Worm (Caenorhabditis elegans) whole organism, L3 larva: ENCODE results near the gene ocr-2.

Experiments used
- R02D3.7 ChIP-seq: fragments of 150-350 bp; optimal IDR thresholded peaks from 2 replicates; lab custom pipeline; 2014; ENCODE audit warnings: missing biosample characterization, missing genetic modification characterization
- ZK546.5 ChIP-seq: sonication (generic microtip); optimal IDR thresholded peaks from 2 replicates; lab custom pipeline; 2017; ENCODE audit warnings: missing biosample characterization, missing genetic modification characterization
- aly-2 ChIP-seq: fragments of 150-350 bp; optimal IDR thresholded peaks from 2 replicates; lab custom pipeline; 2014; ENCODE audit warnings: missing biosample characterization, missing genetic modification characterization
- ama-1 ChIP-seq: fragments of 150-350 bp; optimal IDR thresholded peaks from 2 replicates; lab custom pipeline; 2018
- ceh-16 ChIP-seq: sonication (generic microtip); optimal IDR thresholded peaks from 2 replicates; lab custom pipeline; 2017; ENCODE audit warnings: missing biosample characterization, missing genetic modification characterization
- ceh-28 ChIP-seq: fragments of 150-350 bp; optimal IDR thresholded peaks from 2 replicates; lab custom pipeline; 2014; ENCODE audit warnings: missing biosample characterization, missing genetic modification reagents, missing genetic modification characterization
- ceh-82 ChIP-seq: fragments of 150-350 bp; optimal IDR thresholded peaks from 2 replicates; lab custom pipeline; 2014; ENCODE audit warnings: missing biosample characterization, missing genetic modification characterization
- ceh-9 ChIP-seq: sonication (generic microtip); optimal IDR thresholded peaks from 2 replicates; lab custom pipeline; 2018; ENCODE audit warnings: missing biosample characterization, missing genetic modification characterization
- daf-12 ChIP-seq: fragments of 150-350 bp; optimal IDR thresholded peaks from 2 replicates; lab custom pipeline; 2014; ENCODE audit warnings: missing biosample characterization, missing genetic modification reagents, missing genetic modification characterization
- egl-27 ChIP-seq: sonication (generic microtip); optimal IDR thresholded peaks from 4 replicates; lab custom pipeline; 2017; ENCODE audit warnings: missing biosample characterization, missing genetic modification reagents, missing genetic modification characterization
- egl-5 ChIP-seq: fragments of 150-350 bp; optimal IDR thresholded peaks from 2 replicates; lab custom pipeline; 2017; ENCODE audit warnings: missing biosample characterization, missing genetic modification reagents, missing genetic modification characterization, inconsistent platforms
- elt-1 ChIP-seq: fragments of 150-350 bp; optimal IDR thresholded peaks from 2 replicates; lab custom pipeline; 2014; ENCODE audit warnings: missing biosample characterization, missing genetic modification characterization
- elt-2 ChIP-seq: sonication (generic microtip); optimal IDR thresholded peaks from 2 replicates; lab custom pipeline; 2016; ENCODE audit warnings: missing genetic modification reagents, mild to moderate bottlenecking, missing genetic modification characterization, missing compliant biosample characterization
- elt-3 ChIP-seq, 3 experiments: fragments of 150-350 bp in 1 of 3; sonication (generic microtip) in 2 of 3; optimal IDR thresholded peaks; 2 replicates in 2 of 3; 4 replicates in 1 of 3; lab custom pipeline; 2014 to 2017; ENCODE audit warnings: missing biosample characterization in 3 of 3, missing genetic modification characterization in 3 of 3
- eor-1 ChIP-seq, 2 experiments: fragments of 150-350 bp; optimal IDR thresholded peaks; 2 replicates each; lab custom pipeline; 2014 to 2018; ENCODE audit warnings: missing biosample characterization in 2 of 2, missing genetic modification characterization in 2 of 2
- fkh-10 ChIP-seq: sonication (generic microtip); optimal IDR thresholded peaks from 2 replicates; lab custom pipeline; 2017; ENCODE audit warnings: missing biosample characterization, missing genetic modification reagents, missing genetic modification characterization
- fos-1 ChIP-seq: fragments of 150-350 bp; optimal IDR thresholded peaks from 2 replicates; lab custom pipeline; 2014; ENCODE audit warnings: missing biosample characterization, missing genetic modification characterization
- jun-1 ChIP-seq: fragments of 150-350 bp; optimal IDR thresholded peaks from 2 replicates; lab custom pipeline; 2014; ENCODE audit warnings: missing biosample characterization, missing genetic modification reagents, missing genetic modification characterization
- lin-15B ChIP-seq: fragments of 150-350 bp; optimal IDR thresholded peaks from 2 replicates; lab custom pipeline; 2014; ENCODE audit warnings: missing biosample characterization, missing genetic modification characterization
- lin-39 ChIP-seq: fragments of 150-350 bp; optimal IDR thresholded peaks from 2 replicates; lab custom pipeline; 2018; ENCODE audit warnings: missing biosample characterization, missing genetic modification reagents, missing genetic modification characterization
- lsy-12 ChIP-seq: sonication (generic microtip); optimal IDR thresholded peaks from 2 replicates; lab custom pipeline; 2016; ENCODE audit warnings: mild to moderate bottlenecking, missing genetic modification characterization, missing compliant biosample characterization
- mml-1 ChIP-seq: fragments of 150-350 bp; sonication (generic microtip); optimal IDR thresholded peaks from 3 replicates; lab custom pipeline; 2014; ENCODE audit warnings: missing biosample characterization, missing genetic modification characterization
- nfya-1 ChIP-seq: sonication (generic microtip); optimal IDR thresholded peaks from 2 replicates; lab custom pipeline; 2017; ENCODE audit warnings: missing genetic modification characterization, mild to moderate bottlenecking, missing compliant biosample characterization, antibody characterized with exemption, moderate library complexity; ENCODE audit not compliant: insufficient read depth
- nhr-11 ChIP-seq: fragments of 150-350 bp; optimal IDR thresholded peaks from 2 replicates; lab custom pipeline; 2014; ENCODE audit warnings: missing biosample characterization, missing genetic modification characterization
- nhr-12 ChIP-seq: fragments of 150-350 bp; optimal IDR thresholded peaks from 2 replicates; lab custom pipeline; 2014; ENCODE audit warnings: missing biosample characterization, missing genetic modification characterization
- nhr-23 ChIP-seq: fragments of 150-350 bp; optimal IDR thresholded peaks from 2 replicates; lab custom pipeline; 2014; ENCODE audit warnings: missing biosample characterization, missing genetic modification reagents, missing genetic modification characterization
- nhr-237 ChIP-seq: fragments of 150-350 bp; optimal IDR thresholded peaks from 2 replicates; lab custom pipeline; 2014; ENCODE audit warnings: missing biosample characterization, missing genetic modification characterization
- nhr-25 ChIP-seq: sonication (generic microtip); optimal IDR thresholded peaks from 2 replicates; lab custom pipeline; 2017; ENCODE audit warnings: missing biosample characterization, missing genetic modification characterization
- nhr-28 ChIP-seq: fragments of 150-350 bp; optimal IDR thresholded peaks from 2 replicates; lab custom pipeline; 2014; ENCODE audit warnings: missing biosample characterization, missing genetic modification characterization
- nhr-43 ChIP-seq: sonication (generic microtip); optimal IDR thresholded peaks from 2 replicates; lab custom pipeline; 2016; ENCODE audit warnings: mild to moderate bottlenecking, missing genetic modification characterization, missing compliant biosample characterization; ENCODE audit not compliant: poor library complexity, severe bottlenecking
- nhr-67 ChIP-seq: fragments of 150-350 bp; optimal IDR thresholded peaks from 2 replicates; lab custom pipeline; 2014; ENCODE audit warnings: missing biosample characterization, missing genetic modification characterization
- nhr-76 ChIP-seq: fragments of 150-350 bp; sonication (generic microtip); optimal IDR thresholded peaks from 5 replicates; lab custom pipeline; 2014; ENCODE audit warnings: missing biosample characterization, missing genetic modification characterization
- nhr-77 ChIP-seq: fragments of 150-350 bp; optimal IDR thresholded peaks from 2 replicates; lab custom pipeline; 2014; ENCODE audit warnings: missing biosample characterization, missing genetic modification characterization
- pha-4 ChIP-seq: fragments of 150-350 bp; optimal IDR thresholded peaks from 2 replicates; lab custom pipeline; 2014; ENCODE audit warnings: missing biosample characterization, missing genetic modification reagents, missing genetic modification characterization
- pqm-1 ChIP-seq: fragments of 150-350 bp; optimal IDR thresholded peaks from 2 replicates; lab custom pipeline; 2017; ENCODE audit warnings: missing biosample characterization, missing genetic modification characterization, inconsistent platforms
- sea-2 ChIP-seq: fragments of 150-350 bp; sonication (generic microtip); optimal IDR thresholded peaks from 4 replicates; lab custom pipeline; 2014; ENCODE audit warnings: missing biosample characterization, missing genetic modification reagents, missing genetic modification characterization
- skn-1 ChIP-seq: fragments of 150-350 bp; optimal IDR thresholded peaks from 2 replicates; lab custom pipeline; 2014; ENCODE audit warnings: missing biosample characterization, missing genetic modification characterization
- snpc-4 ChIP-seq: fragments of 150-350 bp; optimal IDR thresholded peaks from 2 replicates; lab custom pipeline; 2014; ENCODE audit warnings: missing biosample characterization, missing genetic modification characterization
- unc-39 ChIP-seq: sonication (generic microtip); optimal IDR thresholded peaks from 4 replicates; lab custom pipeline; 2017; ENCODE audit warnings: missing biosample characterization, missing genetic modification characterization
- zag-1 ChIP-seq: fragments of 150-350 bp; optimal IDR thresholded peaks from 2 replicates; lab custom pipeline; 2014; ENCODE audit warnings: missing biosample characterization, missing genetic modification characterization
- ztf-11 ChIP-seq: fragments of 150-350 bp; optimal IDR thresholded peaks from 2 replicates; lab custom pipeline; 2014; ENCODE audit warnings: missing biosample characterization, missing genetic modification characterization

Gene ocr-2

ce11 chrIV:8259904-8260303 lies 40.0 kb upstream of the ocr-2 start, which contains the start of gene K07H8.7:
Gene K07H8.7, minus strand, starts transcription at chrIV:8260004.
- no peak for TF ChIP-seq nfya-1 (tag; lab: Kevin White, UChicago)
- no peak for TF ChIP-seq aly-2 (tag; lab: Kevin White, UChicago)
- no peak for TF ChIP-seq skn-1 (tag; lab: Kevin White, UChicago)
- no peak for TF ChIP-seq elt-3 (tag; optimal IDR thresholded peaks at IDR 0.05; lab: Kevin White, UChicago)
- TF ChIP-seq nhr-11 (tag; lab: Kevin White, UChicago) = no peak
- TF ChIP-seq ceh-16 (tag; lab: Kevin White, UChicago) = no peak
- TF ChIP-seq ceh-9 (tag; lab: Kevin White, UChicago) = no peak
- no peak for TF ChIP-seq lin-15B
- no peak for TF ChIP-seq eor-1 (tag; optimal IDR thresholded peaks at IDR 0.05; lab: Kevin White, UChicago)
- TF ChIP-seq lsy-12 = no peak
- TF ChIP-seq nhr-67 (tag; lab: Kevin White, UChicago) = no peak
- TF ChIP-seq nhr-23 (tag; lab: Kevin White, UChicago) = no peak
- no peak for TF ChIP-seq zag-1
- TF ChIP-seq ama-1 (lab: Kevin White, UChicago) = no peak
- TF ChIP-seq snpc-4 (tag; lab: Kevin White, UChicago) = no peak
- no peak for TF ChIP-seq mml-1 (tag; lab: Kevin White, UChicago)
- TF ChIP-seq, all 47 proteins: peak for 0

ce11 chrIV:8255221-8255620 lies 35.3 kb upstream of the ocr-2 start:
- TF ChIP-seq nhr-28 (tag; lab: Kevin White, UChicago) (no peak), lsy-12 (no peak), mml-1 (tag; lab: Kevin White, UChicago) (no peak), ztf-11 (no peak), pqm-1 (tag; lab: Kevin White, UChicago) (peak; percentile 44), lin-39 (tag; lab: Kevin White, UChicago) (no peak), elt-3 (tag; optimal IDR thresholded peaks at IDR 0.05; lab: Kevin White, UChicago) (no peak), nhr-237 (tag; lab: Kevin White, UChicago) (no peak), fkh-10 (GFP tag; lab: Kevin White, UChicago) (no peak), jun-1 (no peak), fos-1 (tag; lab: Kevin White, UChicago) (no peak), nhr-23 (tag; lab: Kevin White, UChicago) (peak; percentile 12), ceh-28 (no peak), elt-2 (peak; percentile 41), nhr-43 (tag; lab: Kevin White, UChicago) (no peak), zag-1 (no peak), snpc-4 (tag; lab: Kevin White, UChicago) (no peak), R02D3.7 (tag; lab: Kevin White, UChicago) (no peak), eor-1 (tag; optimal IDR thresholded peaks at IDR 0.05; lab: Kevin White, UChicago) (no peak), sea-2 (no peak), nhr-76 (tag; lab: Kevin White, UChicago) (no peak), daf-12 (tag; lab: Kevin White, UChicago) (no peak), aly-2 (tag; lab: Kevin White, UChicago) (no peak), egl-5 (no peak), pha-4 (no peak), egl-27 (no peak), nhr-67 (tag; lab: Kevin White, UChicago) (no peak), nhr-25 (tag; lab: Kevin White, UChicago) (no peak), unc-39 (tag; lab: Kevin White, UChicago) (no peak), skn-1 (tag; lab: Kevin White, UChicago) (no peak), ceh-82 (no peak), elt-1 (tag; lab: Kevin White, UChicago) (peak; percentile 67), nhr-77 (tag; lab: Kevin White, UChicago) (no peak), nhr-12 (tag; lab: Kevin White, UChicago) (no peak), ZK546.5 (tag; lab: Kevin White, UChicago) (no peak)

DNA sequence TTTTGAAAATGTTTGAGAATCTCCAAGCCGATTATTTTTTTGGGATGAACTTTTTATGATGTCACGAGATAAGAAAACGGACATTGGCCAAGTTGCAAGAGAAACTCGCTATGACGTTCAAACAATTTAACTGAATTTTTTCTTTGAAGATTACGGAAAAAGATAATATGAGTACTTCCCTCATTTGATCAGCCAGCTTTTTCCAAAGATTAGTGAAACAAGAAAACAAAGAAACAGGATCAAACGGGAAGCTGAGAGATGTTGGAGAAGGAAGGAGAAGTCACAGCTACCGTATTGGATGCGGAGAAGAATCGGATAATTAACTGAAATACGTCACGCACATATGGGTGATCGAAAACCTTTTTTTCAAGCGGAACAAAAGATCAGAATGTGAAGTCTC lies 34.3 kb upstream of the ocr-2 start:
- no peak for TF ChIP-seq sea-2
- TF ChIP-seq nhr-23 (tag; lab: Kevin White, UChicago) = peak; percentile 62
- no peak for TF ChIP-seq snpc-4 (tag; lab: Kevin White, UChicago)
- peak; percentile 0 for TF ChIP-seq nhr-43 (tag; lab: Kevin White, UChicago)
- TF ChIP-seq elt-1 (tag; lab: Kevin White, UChicago) = peak; percentile 82
- no peak for TF ChIP-seq aly-2 (tag; lab: Kevin White, UChicago)
